Fruit fly (Drosophila melanogaster) whole organism, embryonic: ENCODE data around the gene CG3529.
A peak's percentile ranks its signal among the peaks of the same experiment; 100 is the strongest.

ENCODE experiments used
- Atf-2 ChIP-seq: fragments of 200-800 bp; sonication (Bioruptor generic); optimal IDR thresholded peaks from 2 replicates; lab custom pipeline; 2016; ENCODE audit warnings: missing biosample characterization, missing genetic modification characterization
- Bteb2 ChIP-seq: fragments of 200-800 bp; sonication (Bioruptor generic); optimal IDR thresholded peaks from 2 replicates; lab custom pipeline; 2016; ENCODE audit warnings: missing biosample characterization, missing genetic modification characterization
- CG10431 ChIP-seq: fragments of 200-800 bp; sonication (Bioruptor generic); optimal IDR thresholded peaks from 3 replicates; lab custom pipeline; 2018; ENCODE audit warnings: missing biosample characterization, mild to moderate bottlenecking, missing genetic modification characterization
- CG11695 ChIP-seq: fragments of 200-800 bp; sonication (Bioruptor generic); IDR thresholded peaks from 3 replicates; pipeline ENCODE4 v1.3.6; 2022; ENCODE audit warnings: missing biosample characterization, missing genetic modification characterization
- CG12769 ChIP-seq: fragments of 200-800 bp; sonication (Bioruptor generic); optimal IDR thresholded peaks from 2 replicates; lab custom pipeline; 2019; ENCODE audit warnings: missing biosample characterization, mild to moderate bottlenecking, missing genetic modification characterization, moderate library complexity
- CG12942 ChIP-seq: fragments of 200-800 bp; sonication (Bioruptor generic); optimal IDR thresholded peaks from 3 replicates; lab custom pipeline; 2016; ENCODE audit warnings: missing biosample characterization, missing genetic modification characterization
- CG14965 ChIP-seq: fragments of 200-800 bp; sonication (Bioruptor generic); optimal IDR thresholded peaks from 2 replicates; lab custom pipeline; 2016; ENCODE audit warnings: missing biosample characterization, missing genetic modification characterization, borderline replicate concordance
- CG16815 ChIP-seq: fragments of 200-800 bp; sonication (Bioruptor generic); optimal IDR thresholded peaks from 3 replicates; lab custom pipeline; 2017; ENCODE audit warnings: missing biosample characterization, mild to moderate bottlenecking, missing genetic modification characterization
- CG17328 ChIP-seq: fragments of 200-800 bp; sonication (Bioruptor generic); IDR thresholded peaks from 2 replicates; pipeline ENCODE4 v1.3.6; 2022; ENCODE audit warnings: missing biosample characterization, missing genetic modification characterization
- CG18764 ChIP-seq: fragments of 200-800 bp; sonication (Bioruptor generic); optimal IDR thresholded peaks from 3 replicates; lab custom pipeline; 2016; ENCODE audit warnings: missing biosample characterization, missing genetic modification characterization
- CG31365 ChIP-seq: fragments of 200-800 bp; sonication (Bioruptor generic); optimal IDR thresholded peaks from 2 replicates; lab custom pipeline; 2018; ENCODE audit warnings: missing biosample characterization, mild to moderate bottlenecking, missing genetic modification characterization
- CG31388 ChIP-seq: fragments of 200-800 bp; sonication (Bioruptor generic); optimal IDR thresholded peaks from 2 replicates; lab custom pipeline; 2016; ENCODE audit warnings: missing biosample characterization, missing genetic modification characterization
- CG33213 ChIP-seq: fragments of 200-800 bp; sonication (Bioruptor generic); optimal IDR thresholded peaks from 3 replicates; lab custom pipeline; 2016; ENCODE audit warnings: missing biosample characterization, missing genetic modification characterization
- CG34422 ChIP-seq: fragments of 200-800 bp; sonication (Bioruptor generic); IDR thresholded peaks from 3 replicates; pipeline ENCODE4 v1.3.6; 2022; ENCODE audit warnings: missing biosample characterization, missing genetic modification characterization
- CG4328 ChIP-seq: fragments of 200-800 bp; sonication (Bioruptor generic); optimal IDR thresholded peaks from 3 replicates; lab custom pipeline; 2017; ENCODE audit warnings: missing biosample characterization, missing genetic modification reagents, missing genetic modification characterization
- CG4820 ChIP-seq: fragments of 200-800 bp; sonication (Bioruptor generic); optimal IDR thresholded peaks from 3 replicates; lab custom pipeline; 2016; ENCODE audit warnings: missing biosample characterization, missing genetic modification characterization
- CG6175 ChIP-seq: fragments of 200-800 bp; sonication (Bioruptor generic); IDR thresholded peaks from 3 replicates; pipeline ENCODE4 v1.3.6; 2022; ENCODE audit warnings: missing biosample characterization, missing genetic modification characterization
- CG6765 ChIP-seq: fragments of 200-800 bp; sonication (Bioruptor generic); optimal IDR thresholded peaks from 3 replicates; lab custom pipeline; 2017; ENCODE audit warnings: missing biosample characterization, mild to moderate bottlenecking, missing genetic modification characterization
- CG6813 ChIP-seq: fragments of 200-800 bp; sonication (Bioruptor generic); optimal IDR thresholded peaks from 2 replicates; lab custom pipeline; 2017; ENCODE audit warnings: missing biosample characterization, missing genetic modification characterization, mild to moderate bottlenecking, moderate library complexity, missing genetic modification reagents
- CG9817 ChIP-seq: fragments of 200-800 bp; sonication (Bioruptor generic); optimal IDR thresholded peaks from 2 replicates; lab custom pipeline; 2018; ENCODE audit warnings: missing biosample characterization, mild to moderate bottlenecking, missing genetic modification characterization, moderate library complexity
- CkIIα-i1 ChIP-seq: fragments of 200-800 bp; sonication (Bioruptor generic); IDR thresholded peaks from 2 replicates; pipeline ENCODE4 v1.3.6; 2022; ENCODE audit warnings: missing biosample characterization, missing genetic modification characterization
- D ChIP-seq, 2 experiments: fragments of 200-800 bp in 1 of 2; fragments of >200 bp in 1 of 2; sonication (Bioruptor generic) in 1 of 2; optimal IDR thresholded peaks; 2 replicates in 1 of 2; 3 replicates in 1 of 2; lab custom pipeline; 2017; ENCODE audit warnings: mild to moderate bottlenecking in 1 of 2, missing biosample characterization in 1 of 2, missing genetic modification characterization in 1 of 2, missing genetic modification reagents in 1 of 2
- Fer1 ChIP-seq: fragments of 200-800 bp; sonication (Bioruptor generic); optimal IDR thresholded peaks from 2 replicates; lab custom pipeline; 2017; ENCODE audit warnings: missing biosample characterization, mild to moderate bottlenecking, missing genetic modification characterization
- HLH3B ChIP-seq: fragments of 200-800 bp; sonication (Bioruptor generic); IDR thresholded peaks from 2 replicates; pipeline ENCODE4 v1.3.6; 2022; ENCODE audit warnings: missing biosample characterization, missing genetic modification characterization
- Hmr ChIP-seq: fragments of 200-800 bp; sonication (Bioruptor generic); optimal IDR thresholded peaks from 3 replicates; lab custom pipeline; 2017; ENCODE audit warnings: mild to moderate bottlenecking, missing biosample characterization, missing genetic modification reagents, missing genetic modification characterization
- Hr3 ChIP-seq: fragments of 200-800 bp; sonication (Bioruptor generic); optimal IDR thresholded peaks from 3 replicates; lab custom pipeline; 2016; ENCODE audit warnings: missing biosample characterization, missing genetic modification characterization
- Mes4 ChIP-seq: fragments of 200-800 bp; sonication (Bioruptor generic); optimal IDR thresholded peaks from 2 replicates; lab custom pipeline; 2016; ENCODE audit warnings: missing biosample characterization, missing genetic modification characterization
- Nf-YB ChIP-seq: fragments of 200-800 bp; sonication (Bioruptor generic); optimal IDR thresholded peaks from 3 replicates; lab custom pipeline; 2019; ENCODE audit warnings: missing biosample characterization, mild to moderate bottlenecking, missing genetic modification characterization, moderate library complexity
- Nf-YC ChIP-seq: fragments of 200-800 bp; optimal IDR thresholded peaks from 3 replicates; lab custom pipeline; 2019; ENCODE audit warnings: missing biosample characterization, mild to moderate bottlenecking, missing genetic modification characterization, moderate library complexity
- PHDP ChIP-seq: fragments of 200-800 bp; sonication (Bioruptor generic); optimal IDR thresholded peaks from 3 replicates; lab custom pipeline; 2018; ENCODE audit warnings: missing biosample characterization, mild to moderate bottlenecking, missing genetic modification characterization, moderate library complexity
- Sox102F ChIP-seq: fragments of 200-800 bp; sonication (Bioruptor generic); optimal IDR thresholded peaks from 2 replicates; lab custom pipeline; 2018; ENCODE audit warnings: missing biosample characterization, mild to moderate bottlenecking, missing genetic modification characterization, moderate library complexity
- Ssrp ChIP-seq: fragments of 200-800 bp; sonication (Bioruptor generic); optimal IDR thresholded peaks from 2 replicates; lab custom pipeline; 2018; ENCODE audit warnings: missing biosample characterization, mild to moderate bottlenecking, missing genetic modification characterization, moderate library complexity
- Taf1 ChIP-seq: fragments of 200-800 bp; sonication (Bioruptor generic); IDR thresholded peaks from 2 replicates; pipeline ENCODE4 v1.3.6; 2022; ENCODE audit warnings: missing biosample characterization, missing genetic modification characterization
- Vsx1 ChIP-seq: fragments of 200-800 bp; sonication (Bioruptor generic); optimal IDR thresholded peaks from 2 replicates; lab custom pipeline; 2017; ENCODE audit warnings: missing biosample characterization, mild to moderate bottlenecking, missing genetic modification characterization, missing genetic modification reagents
- Xrp1 ChIP-seq: fragments of 200-800 bp; sonication (Bioruptor generic); IDR thresholded peaks from 2 replicates; pipeline ENCODE4 v1.3.6; 2022; ENCODE audit warnings: missing biosample characterization, missing genetic modification characterization
- chn ChIP-seq: fragments of 200-800 bp; sonication (Bioruptor generic); optimal IDR thresholded peaks from 2 replicates; lab custom pipeline; 2016; ENCODE audit warnings: missing biosample characterization, missing genetic modification characterization
- gcm2 ChIP-seq: fragments of 200-800 bp; sonication (Bioruptor generic); optimal IDR thresholded peaks from 2 replicates; lab custom pipeline; 2016; ENCODE audit warnings: missing biosample characterization, missing genetic modification characterization
- gem ChIP-seq: fragments of 200-800 bp; sonication (Bioruptor generic); optimal IDR thresholded peaks from 2 replicates; lab custom pipeline; 2019; ENCODE audit warnings: missing biosample characterization, mild to moderate bottlenecking, missing genetic modification characterization, moderate library complexity
- ind ChIP-seq: fragments of 200-800 bp; sonication (Bioruptor generic); optimal IDR thresholded peaks from 3 replicates; lab custom pipeline; 2016; ENCODE audit warnings: missing biosample characterization, missing genetic modification characterization
- phol ChIP-seq: fragments of 200-800 bp; sonication (Bioruptor generic); optimal IDR thresholded peaks from 3 replicates; lab custom pipeline; 2018; ENCODE audit warnings: missing biosample characterization, mild to moderate bottlenecking, missing genetic modification characterization, moderate library complexity
- sc ChIP-seq, 3 experiments: fragments of >200 bp in 2 of 3; fragments of 200-800 bp in 1 of 3; sonication (Bioruptor generic) in 1 of 3; optimal IDR thresholded peaks; 2 replicates in 2 of 3; 3 replicates in 1 of 3; lab custom pipeline; 2017; ENCODE audit warnings: mild to moderate bottlenecking in 1 of 3, missing biosample characterization in 1 of 3, missing genetic modification characterization in 1 of 3, missing genetic modification reagents in 1 of 3
- sens-2 ChIP-seq: fragments of 200-800 bp; sonication (Bioruptor generic); IDR thresholded peaks from 2 replicates; pipeline ENCODE4 v1.3.6; 2022; ENCODE audit warnings: missing biosample characterization, missing genetic modification characterization
- sna ChIP-seq: fragments of 200-800 bp; sonication (Bioruptor generic); IDR thresholded peaks from 2 replicates; pipeline ENCODE4 v1.3.6; 2022; ENCODE audit warnings: missing biosample characterization, missing genetic modification characterization; ENCODE audit not compliant: partially characterized antibody
- sqz ChIP-seq: fragments of 200-800 bp; sonication (Bioruptor generic); optimal IDR thresholded peaks from 3 replicates; lab custom pipeline; 2018; ENCODE audit warnings: missing biosample characterization, mild to moderate bottlenecking, missing genetic modification characterization
- tin ChIP-seq: fragments of 200-800 bp; sonication (Bioruptor generic); optimal IDR thresholded peaks from 3 replicates; lab custom pipeline; 2016; ENCODE audit warnings: missing biosample characterization, missing genetic modification characterization
- ttk ChIP-seq: fragments of 200-800 bp; sonication (Bioruptor generic); IDR thresholded peaks from 2 replicates; pipeline ENCODE4 v2.1.2; 2022; ENCODE audit warnings: missing biosample characterization, missing genetic modification characterization
- usp ChIP-seq: fragments of >200 bp; optimal IDR thresholded peaks from 2 replicates; lab custom pipeline; 2017; ENCODE audit warnings: missing biosample characterization, missing genetic modification characterization
- vvl ChIP-seq: fragments of 200-800 bp; sonication (Bioruptor generic); IDR thresholded peaks from 2 replicates; pipeline ENCODE4 v1.3.6; 2022; ENCODE audit warnings: missing biosample characterization, missing genetic modification characterization

CG3529 gene

DNA sequence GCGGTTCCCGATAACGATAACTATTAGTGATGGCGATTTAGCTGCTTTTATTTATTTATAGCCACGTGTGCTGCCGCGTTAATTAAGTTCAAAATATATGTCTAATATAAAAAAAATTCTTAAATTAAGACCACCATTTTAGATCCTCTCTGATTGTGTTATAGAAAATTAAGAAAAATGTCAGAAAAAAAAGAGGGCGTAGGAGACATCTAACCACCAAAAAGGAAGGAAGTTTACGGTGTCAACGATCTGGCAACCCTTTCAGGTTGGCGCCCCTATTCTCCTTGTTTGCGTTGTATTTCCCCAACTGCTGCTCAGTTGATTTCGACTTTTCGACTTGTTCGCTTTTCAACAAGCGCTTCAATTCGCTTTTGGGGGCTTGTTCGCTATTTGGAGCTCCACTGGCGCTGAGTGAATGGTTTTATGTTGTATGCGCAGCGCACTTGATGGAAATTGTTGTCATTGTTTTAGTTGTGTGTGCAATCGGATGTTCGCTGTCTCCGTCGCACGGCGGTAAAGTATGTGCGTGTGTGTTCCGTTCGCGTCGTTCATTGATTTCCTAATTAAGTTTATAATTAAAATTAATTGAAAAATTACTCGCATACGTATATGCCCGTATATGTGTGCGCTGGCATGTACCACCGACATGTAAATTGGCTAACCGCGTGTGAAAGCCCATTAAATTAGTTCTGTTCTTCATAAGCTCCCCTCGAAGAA is 14.3 kb downstream of the CG3529 start, which contains the start of the genes CG3434 and CG44838 (continued):
- TF ChIP-seq D (optimal IDR thresholded peaks at IDR 0.05; lab: Kevin White, UChicago), result no peak
- TF ChIP-seq D (GFP tag; optimal IDR thresholded peaks at IDR 0.05; lab: Kevin White, UChicago), result peak; percentile 70
- TF ChIP-seq Hr3 (GFP tag; lab: Kevin White, UChicago), result peak; percentile 82
- peak; percentile 7 for TF ChIP-seq CG6813
- TF ChIP-seq HLH3B, result peak; percentile 67
- TF ChIP-seq CG12942, result peak; percentile 74
- peak; percentile 72 for TF ChIP-seq CG4328
- peak; percentile 76 for TF ChIP-seq CG6765 (GFP tag; lab: Kevin White, UChicago)
- peak; percentile 3 for TF ChIP-seq CG10431
- TF ChIP-seq CG31388 (GFP tag; lab: Kevin White, UChicago), result peak; percentile 32
- no peak for TF ChIP-seq CG31365 (tag; lab: Kevin White, UChicago)
- TF ChIP-seq Bteb2 (GFP tag; lab: Kevin White, UChicago), result peak; percentile 72
- TF ChIP-seq vvl (GFP tag; lab: Robert Waterston, UW), result peak; percentile 88
- no peak for TF ChIP-seq sna (GFP tag; lab: Robert Waterston, UW)
- TF ChIP-seq sens-2 (GFP tag; lab: Robert Waterston, UW), result no peak
- peak; percentile 81 for TF ChIP-seq PHDP
- peak; percentile 68 for TF ChIP-seq Mes4 (GFP tag; lab: Kevin White, UChicago)
- no peak for TF ChIP-seq usp (GFP tag; lab: Kevin White, UChicago)
- TF ChIP-seq Nf-YC, result peak; percentile 85
- TF ChIP-seq Fer1, result peak; percentile 86
- TF ChIP-seq CG12769 (tag; lab: Kevin White, UChicago), result peak; percentile 40
- peak; percentile 44; the same call in 1 of the 3 replicates for TF ChIP-seq CG6175 (GFP tag; lab: Robert Waterston, UW)
- TF ChIP-seq gcm2 (GFP tag; lab: Kevin White, UChicago), result peak; percentile 77
- peak; percentile 84 for TF ChIP-seq tin (GFP tag; lab: Kevin White, UChicago)
- TF ChIP-seq CkIIα-i1 (GFP tag; lab: Robert Waterston, UW), result no peak
- TF ChIP-seq CG4820, result peak; percentile 74
- peak; percentile 88 for TF ChIP-seq gem (tag; lab: Kevin White, UChicago)
- TF ChIP-seq Ssrp (tag; lab: Kevin White, UChicago), result peak; percentile 75
- TF ChIP-seq Vsx1 (GFP tag; lab: Kevin White, UChicago), result peak; percentile 58
- TF ChIP-seq CG17328 (GFP tag; lab: Robert Waterston, UW), result peak; percentile 74
- peak; percentile 19 for TF ChIP-seq Atf-2 (GFP tag; lab: Kevin White, UChicago)
- no peak for TF ChIP-seq CG14965
- peak; percentile 81 for TF ChIP-seq ind
- peak; percentile 72 for TF ChIP-seq Nf-YB
- peak; percentile 70 for TF ChIP-seq ttk (GFP tag; lab: Robert Waterston, UW)
- peak; percentile 67; the same call in 2 of the 3 replicates for TF ChIP-seq CG11695 (GFP tag; lab: Robert Waterston, UW)
- TF ChIP-seq CG9817 (tag; lab: Kevin White, UChicago), result peak; percentile 74
- TF ChIP-seq Hmr (GFP tag; lab: Kevin White, UChicago), result peak; percentile 83
- TF ChIP-seq Sox102F (GFP tag; lab: Kevin White, UChicago), result peak; percentile 79
- TF ChIP-seq CG33213 (GFP tag; lab: Kevin White, UChicago), result peak; percentile 55
- peak; percentile 96 for TF ChIP-seq phol (tag; lab: Kevin White, UChicago)
- peak; percentile 86 for TF ChIP-seq Xrp1 (GFP tag; lab: Robert Waterston, UW)
- TF ChIP-seq CG16815 (GFP tag; lab: Kevin White, UChicago), result peak; percentile 64
- peak; percentile 74 for TF ChIP-seq CG18764 (GFP tag; lab: Kevin White, UChicago)
- TF ChIP-seq sc (optimal IDR thresholded peaks at IDR 0.05; lab: Kevin White, UChicago), result no peak
- peak; percentile 70 for TF ChIP-seq sc (GFP tag; optimal IDR thresholded peaks at IDR 0.05; lab: Kevin White, UChicago)
- TF ChIP-seq Taf1, result 0 out of 2 replicates have a peak, but pooled peaks have one; percentile 33
- peak; percentile 42; the same call in 1 of the 3 replicates for TF ChIP-seq CG34422 (GFP tag; lab: Robert Waterston, UW)
- peak; percentile 65 for TF ChIP-seq sqz (GFP tag; lab: Kevin White, UChicago)
- peak; percentile 78 for TF ChIP-seq chn (GFP tag; lab: Kevin White, UChicago)
